Worm (Caenorhabditis elegans) whole organism, L4 larva: Measurements from ENCODE around the gene gur-3.

Source experiments
- D1046.2 ChIP-seq: fragments of 200-800 bp; sonication (Bioruptor generic); IDR thresholded peaks from 2 replicates; pipeline ENCODE4 v1.3.6; 2022; ENCODE audit warnings: missing genetic modification characterization, missing compliant biosample characterization
- F10B5.3 ChIP-seq: sonication (generic microtip); optimal IDR thresholded peaks from 2 replicates; lab custom pipeline; 2016; ENCODE audit warnings: mild to moderate bottlenecking, missing genetic modification characterization, missing compliant biosample characterization
- F37D6.2 ChIP-seq: sonication (generic microtip); optimal IDR thresholded peaks from 2 replicates; lab custom pipeline; 2016; ENCODE audit warnings: mild to moderate bottlenecking, missing genetic modification characterization, missing compliant biosample characterization
- F49E8.2 ChIP-seq: sonication (generic microtip); optimal IDR thresholded peaks from 2 replicates; lab custom pipeline; 2016; ENCODE audit warnings: missing compliant biosample characterization, mild to moderate bottlenecking, missing genetic modification characterization, borderline replicate concordance
- Y48G9A.11 ChIP-seq: fragments of 200-800 bp; sonication (Bioruptor generic); IDR thresholded peaks from 2 replicates; pipeline ENCODE4 v1.3.6; 2022; ENCODE audit warnings: missing genetic modification reagents, missing genetic modification characterization, missing compliant biosample characterization
- Y75B8A.6 ChIP-seq: fragments of 200-800 bp; sonication (Bioruptor generic); IDR thresholded peaks from 2 replicates; pipeline ENCODE4 v1.3.6; 2022; ENCODE audit warnings: missing genetic modification reagents, missing genetic modification characterization, missing compliant biosample characterization
- aly-2 ChIP-seq: sonication (generic microtip); optimal IDR thresholded peaks from 2 replicates; lab custom pipeline; 2018; ENCODE audit warnings: missing biosample characterization, missing genetic modification characterization
- ceh-20 ChIP-seq: fragments of 200-800 bp; sonication (Bioruptor generic); IDR thresholded peaks from 2 replicates; pipeline ENCODE4 v1.3.6; 2022; ENCODE audit warnings: missing genetic modification reagents, missing genetic modification characterization, missing compliant biosample characterization
- ces-1 ChIP-seq: fragments of 150-350 bp; sonication (generic microtip); optimal IDR thresholded peaks from 4 replicates; lab custom pipeline; 2014; ENCODE audit warnings: missing biosample characterization, missing genetic modification reagents, missing genetic modification characterization
- cey-2 ChIP-seq: sonication (generic microtip); optimal IDR thresholded peaks from 3 replicates; lab custom pipeline; 2017; ENCODE audit warnings: missing genetic modification characterization, mild to moderate bottlenecking, missing compliant biosample characterization, antibody characterized with exemption, borderline replicate concordance; ENCODE audit not compliant: insufficient read depth
- ctbp-1 ChIP-seq: fragments of 200-800 bp; sonication (Bioruptor generic); IDR thresholded peaks from 2 replicates; pipeline ENCODE4 v1.3.6; 2022; ENCODE audit warnings: missing genetic modification reagents, missing genetic modification characterization, missing compliant biosample characterization
- daf-19 ChIP-seq: fragments of 200-800 bp; sonication (Bioruptor generic); conservative IDR thresholded peaks from 2 replicates; pipeline ENCODE4 v1.3.6; 2022; ENCODE audit warnings: missing genetic modification characterization, missing compliant biosample characterization
- dmd-6 ChIP-seq: fragments of 200-800 bp; sonication (Bioruptor generic); IDR thresholded peaks from 2 replicates; pipeline ENCODE4 v1.3.6; 2022; ENCODE audit warnings: missing genetic modification reagents, missing genetic modification characterization, missing compliant biosample characterization
- dmd-8 ChIP-seq: fragments of 200-800 bp; sonication (Bioruptor generic); IDR thresholded peaks from 2 replicates; pipeline ENCODE4 v1.3.6; 2022; ENCODE audit warnings: missing genetic modification characterization, missing compliant biosample characterization
- duxl-1 ChIP-seq: sonication (generic microtip); optimal IDR thresholded peaks from 2 replicates; lab custom pipeline; 2016; ENCODE audit warnings: mild to moderate bottlenecking, missing genetic modification characterization, moderate library complexity, missing compliant biosample characterization; ENCODE audit not compliant: poor library complexity
- egl-43 ChIP-seq: fragments of 200-800 bp; sonication (Bioruptor generic); IDR thresholded peaks from 2 replicates; pipeline ENCODE4 v1.3.6; 2022; ENCODE audit warnings: missing genetic modification reagents, missing genetic modification characterization, missing compliant biosample characterization
- gei-8 ChIP-seq: fragments of 200-800 bp; sonication (Bioruptor generic); optimal IDR thresholded peaks from 2 replicates; lab custom pipeline; 2018; ENCODE audit warnings: mild to moderate bottlenecking, missing genetic modification characterization, missing compliant biosample characterization
- hif-1 ChIP-seq, 2 experiments: sonication (generic microtip); optimal IDR thresholded peaks; 2 replicates each; lab custom pipeline; 2016 to 2017; ENCODE audit warnings: missing compliant biosample characterization in 2 of 2, missing genetic modification characterization in 2 of 2, missing genetic modification reagents in 2 of 2, missing genotype in 2 of 2, mild to moderate bottlenecking in 1 of 2
- hlh-30 ChIP-seq: sonication (generic microtip); optimal IDR thresholded peaks from 2 replicates; lab custom pipeline; 2017; ENCODE audit warnings: antibody characterized with exemption, mild to moderate bottlenecking, missing genetic modification characterization, missing compliant biosample characterization; ENCODE audit not compliant: insufficient read depth
- hmg-1.1 ChIP-seq: fragments of 200-800 bp; sonication (Bioruptor generic); IDR thresholded peaks from 2 replicates; pipeline ENCODE4 v1.3.6; 2022; ENCODE audit warnings: missing genetic modification reagents, missing genetic modification characterization, missing compliant biosample characterization
- lim-7 ChIP-seq: fragments of 200-800 bp; sonication (Bioruptor generic); IDR thresholded peaks from 2 replicates; pipeline ENCODE4 v1.3.6; 2022; ENCODE audit warnings: missing genetic modification characterization, missing compliant biosample characterization
- lin-13 ChIP-seq: fragments of 150-350 bp; optimal IDR thresholded peaks from 2 replicates; lab custom pipeline; 2014; ENCODE audit warnings: missing biosample characterization, missing genetic modification reagents, missing genetic modification characterization
- lin-29 ChIP-seq: fragments of 200-800 bp; sonication (Bioruptor generic); IDR thresholded peaks from 2 replicates; pipeline ENCODE4 v1.3.6; 2022; ENCODE audit warnings: missing genetic modification reagents, missing genetic modification characterization, missing compliant biosample characterization
- lin-38 ChIP-seq: fragments of 200-800 bp; sonication (Bioruptor generic); IDR thresholded peaks from 2 replicates; pipeline ENCODE4 v1.3.6; 2022; ENCODE audit warnings: missing genetic modification reagents, missing genetic modification characterization, missing compliant biosample characterization
- lir-3 ChIP-seq: sonication (generic microtip); optimal IDR thresholded peaks from 2 replicates; lab custom pipeline; 2016; ENCODE audit warnings: mild to moderate bottlenecking, missing genetic modification characterization, missing compliant biosample characterization
- lsy-2 ChIP-seq, 2 experiments: fragments of 150-350 bp in 1 of 2; sonication (generic microtip) in 1 of 2; optimal IDR thresholded peaks; 2 replicates each; lab custom pipeline; 2014 to 2017; ENCODE audit warnings: missing biosample characterization in 2 of 2, missing genetic modification characterization in 2 of 2
- madf-5 ChIP-seq, 2 experiments: fragments of 200-800 bp; sonication (Bioruptor generic); IDR thresholded peaks; 2 replicates each; pipeline ENCODE4 v1.3.6; 2022; ENCODE audit warnings: missing compliant biosample characterization in 2 of 2, missing genetic modification characterization in 2 of 2
- nhr-102 ChIP-seq: sonication (generic microtip); optimal IDR thresholded peaks from 2 replicates; lab custom pipeline; 2016; ENCODE audit warnings: mild to moderate bottlenecking, missing genetic modification characterization, moderate library complexity, missing compliant biosample characterization
- nhr-11 ChIP-seq: fragments of 150-350 bp; optimal IDR thresholded peaks from 2 replicates; lab custom pipeline; 2014; ENCODE audit warnings: missing biosample characterization, missing genetic modification characterization
- nhr-237 ChIP-seq: sonication (generic microtip); optimal IDR thresholded peaks from 2 replicates; lab custom pipeline; 2017; ENCODE audit warnings: missing biosample characterization, missing genetic modification characterization
- nhr-28 ChIP-seq: fragments of 150-350 bp; optimal IDR thresholded peaks from 2 replicates; lab custom pipeline; 2014; ENCODE audit warnings: missing biosample characterization, missing genetic modification characterization
- nhr-41 ChIP-seq: fragments of 200-800 bp; sonication (Bioruptor generic); IDR thresholded peaks from 2 replicates; pipeline ENCODE4 v1.3.6; 2022; ENCODE audit warnings: missing genetic modification reagents, missing genetic modification characterization, missing compliant biosample characterization
- nhr-77 ChIP-seq: fragments of 150-350 bp; optimal IDR thresholded peaks from 2 replicates; lab custom pipeline; 2014; ENCODE audit warnings: missing biosample characterization, missing genetic modification characterization
- pha-4 ChIP-seq, 2 experiments: fragments of 150-350 bp in 1 of 2; fragments of 200-800 bp in 1 of 2; sonication (Bioruptor generic) in 1 of 2; IDR thresholded peaks in 1 of 2; optimal IDR thresholded peaks in 1 of 2; 2 replicates each; pipeline versions ENCODE4 v1.3.6 to Lab custom; 2014 to 2022; ENCODE audit warnings: missing genetic modification characterization in 2 of 2, missing genetic modification reagents in 2 of 2, missing biosample characterization in 1 of 2, missing compliant biosample characterization in 1 of 2
- php-3 ChIP-seq: fragments of 200-800 bp; sonication (Bioruptor generic); IDR thresholded peaks from 2 replicates; pipeline ENCODE4 v1.3.6; 2022; ENCODE audit warnings: missing genetic modification reagents, missing genetic modification characterization, missing compliant biosample characterization
- pqm-1 ChIP-seq: sonication (generic microtip); optimal IDR thresholded peaks from 2 replicates; lab custom pipeline; 2017; ENCODE audit warnings: missing biosample characterization, missing genetic modification characterization
- rbr-2 ChIP-seq: sonication (generic microtip); optimal IDR thresholded peaks from 2 replicates; lab custom pipeline; 2016; ENCODE audit warnings: missing genotype, missing genetic modification characterization, missing compliant biosample characterization
- sdz-12 ChIP-seq: fragments of 200-800 bp; sonication (Bioruptor generic); optimal IDR thresholded peaks from 2 replicates; lab custom pipeline; 2018; ENCODE audit warnings: mild to moderate bottlenecking, missing genetic modification characterization, missing compliant biosample characterization
- set-16 ChIP-seq: fragments of 200-800 bp; sonication (Bioruptor generic); IDR thresholded peaks from 2 replicates; pipeline ENCODE4 v1.3.6; 2022; ENCODE audit warnings: missing genetic modification reagents, missing genetic modification characterization, missing compliant biosample characterization
- skn-1 ChIP-seq: fragments of 150-350 bp; optimal IDR thresholded peaks from 2 replicates; lab custom pipeline; 2014; ENCODE audit warnings: missing biosample characterization, missing genetic modification characterization
- snpc-4 ChIP-seq: fragments of 150-350 bp; optimal IDR thresholded peaks from 2 replicates; lab custom pipeline; 2014; ENCODE audit warnings: missing biosample characterization, missing genetic modification characterization
- spr-1 ChIP-seq: sonication (generic microtip); optimal IDR thresholded peaks from 2 replicates; lab custom pipeline; 2016; ENCODE audit warnings: mild to moderate bottlenecking, missing genetic modification characterization, missing compliant biosample characterization
- tra-1 ChIP-seq: fragments of 200-800 bp; sonication (Bioruptor generic); IDR thresholded peaks from 2 replicates; pipeline ENCODE4 v1.3.6; 2022; ENCODE audit warnings: missing genetic modification reagents, missing genetic modification characterization, missing compliant biosample characterization
- unc-130 ChIP-seq: sonication (generic microtip); optimal IDR thresholded peaks from 2 replicates; lab custom pipeline; 2016; ENCODE audit warnings: missing genetic modification reagents, missing genetic modification characterization, missing compliant biosample characterization
- unc-39 ChIP-seq: sonication (generic microtip); optimal IDR thresholded peaks from 2 replicates; lab custom pipeline; 2017; ENCODE audit warnings: missing biosample characterization, missing genetic modification characterization
- vab-7 ChIP-seq: fragments of 200-800 bp; sonication (Bioruptor generic); IDR thresholded peaks from 2 replicates; pipeline ENCODE4 v1.3.6; 2022; ENCODE audit warnings: missing genetic modification reagents, missing genetic modification characterization, missing compliant biosample characterization
- zfp-2 ChIP-seq: sonication (generic microtip); optimal IDR thresholded peaks from 2 replicates; lab custom pipeline; 2016; ENCODE audit warnings: mild to moderate bottlenecking, missing genetic modification characterization, missing compliant biosample characterization
- zfp-3 ChIP-seq: fragments of 200-800 bp; sonication (Bioruptor generic); conservative IDR thresholded peaks from 2 replicates; pipeline ENCODE4 v1.3.6; 2022; ENCODE audit warnings: missing genetic modification reagents, missing genetic modification characterization, missing compliant biosample characterization
- zip-11 ChIP-seq: fragments of 200-800 bp; sonication (Bioruptor generic); IDR thresholded peaks from 2 replicates; pipeline ENCODE4 v1.3.6; 2022; ENCODE audit warnings: missing genetic modification characterization, missing compliant biosample characterization
- zip-2 ChIP-seq: fragments of 150-350 bp; optimal IDR thresholded peaks from 2 replicates; lab custom pipeline; 2014; ENCODE audit warnings: missing biosample characterization, missing genetic modification characterization
- ztf-11 ChIP-seq: fragments of 150-350 bp; optimal IDR thresholded peaks from 2 replicates; lab custom pipeline; 2014; ENCODE audit warnings: missing biosample characterization, missing genetic modification characterization

The gur-3 gene

ce11 chrX:10435492-10435939 is 29.4 kb upstream of the gur-3 start (continued):
- TF ChIP-seq rbr-2 (tag; lab: Kevin White, UChicago): peak; percentile 79
- TF ChIP-seq gei-8 (GFP tag; lab: Kevin White, UChicago): no peak
- no peak for TF ChIP-seq ces-1
- no peak for TF ChIP-seq snpc-4 (tag; lab: Kevin White, UChicago)
- TF ChIP-seq zfp-3 (GFP tag; lab: Robert Waterston, UW): no peak
- peak; percentile 24; the same call in 1 of the 2 replicates for TF ChIP-seq dmd-6 (GFP tag; lab: Robert Waterston, UW)
- no peak for TF ChIP-seq sdz-12 (GFP tag; lab: Kevin White, UChicago)
- TF ChIP-seq ztf-11 (tag; lab: Kevin White, UChicago): no peak
- no peak for TF ChIP-seq vab-7
- no peak for TF ChIP-seq unc-39
- no peak for TF ChIP-seq cey-2 (tag; lab: Kevin White, UChicago)
- TF ChIP-seq aly-2 (tag; lab: Kevin White, UChicago): no peak
- no peak for TF ChIP-seq lin-13 (GFP tag; lab: Kevin White, UChicago)
- no peak for TF ChIP-seq F49E8.2 (tag; lab: Kevin White, UChicago)
- TF ChIP-seq dmd-8 (GFP tag; lab: Robert Waterston, UW): no peak
- no peak for TF ChIP-seq lin-29 (GFP tag; lab: Robert Waterston, UW)
- TF ChIP-seq duxl-1 (tag; lab: Kevin White, UChicago): no peak
- TF ChIP-seq ceh-20 (GFP tag; lab: Robert Waterston, UW): peak; percentile 76
- TF ChIP-seq hmg-1.1: peak; percentile 82
- no peak for TF ChIP-seq lim-7 (GFP tag; lab: Robert Waterston, UW)
- no peak for TF ChIP-seq zip-11 (GFP tag; lab: Robert Waterston, UW)
- TF ChIP-seq skn-1 (tag; lab: Kevin White, UChicago): no peak
- no peak for TF ChIP-seq daf-19
- TF ChIP-seq nhr-11 (tag; lab: Kevin White, UChicago): peak; percentile 89
- TF ChIP-seq F37D6.2 (tag; lab: Kevin White, UChicago): peak; percentile 80
- TF ChIP-seq lsy-2 (tag; optimal IDR thresholded peaks at IDR 0.05; lab: Kevin White, UChicago): peak; percentile 52 to 59
- peak in 1 of 2 experiments; percentile 62 for TF ChIP-seq hif-1 (tag; optimal IDR thresholded peaks at IDR 0.05; lab: Kevin White, UChicago)
- no peak for TF ChIP-seq spr-1 (tag; lab: Kevin White, UChicago)
- TF ChIP-seq nhr-77 (tag; lab: Kevin White, UChicago): peak; percentile 7
- TF ChIP-seq lin-38 (GFP tag; lab: Robert Waterston, UW): no peak
- TF ChIP-seq F10B5.3 (tag; lab: Kevin White, UChicago): no peak
- TF ChIP-seq set-16 (GFP tag; lab: Robert Waterston, UW): peak; percentile 94
- no peak; the same call in 1 of the 2 replicates for TF ChIP-seq pha-4 (GFP tag; IDR thresholded peaks at IDR 0.05; lab: Robert Waterston, UW)
- TF ChIP-seq pha-4 (tag; optimal IDR thresholded peaks at IDR 0.05; lab: Kevin White, UChicago): no peak
- peak; percentile 56 for TF ChIP-seq hlh-30
- no peak for TF ChIP-seq php-3 (GFP tag; lab: Robert Waterston, UW)
- TF ChIP-seq egl-43 (GFP tag; lab: Robert Waterston, UW): peak; percentile 84
- TF ChIP-seq zfp-2: peak; percentile 5
- no peak for TF ChIP-seq D1046.2 (GFP tag; lab: Robert Waterston, UW)
- no peak for TF ChIP-seq madf-5 (GFP tag; IDR thresholded peaks at IDR 0.05; lab: Robert Waterston, UW)
- peak; percentile 97 for TF ChIP-seq ctbp-1
- TF ChIP-seq nhr-237: no peak
- no peak for TF ChIP-seq unc-130 (GFP tag; lab: Kevin White, UChicago)
- TF ChIP-seq tra-1: 0 out of 2 replicates have a peak, but pooled peaks have one; percentile 21
- TF ChIP-seq Y75B8A.6 (GFP tag; lab: Robert Waterston, UW): no peak
- TF ChIP-seq lir-3 (tag; lab: Kevin White, UChicago): peak; percentile 70
- no peak for TF ChIP-seq zip-2 (tag; lab: Kevin White, UChicago)
- TF ChIP-seq nhr-41: no peak
- no peak for TF ChIP-seq pqm-1
- peak; percentile 61 for TF ChIP-seq nhr-28
- no peak for TF ChIP-seq Y48G9A.11 (GFP tag; lab: Robert Waterston, UW)
- no peak for TF ChIP-seq nhr-102 (tag; lab: Kevin White, UChicago)
